Worm (Caenorhabditis elegans): ENCODE data around the gene C29F5.8.

C29F5.8 gene

DNA sequence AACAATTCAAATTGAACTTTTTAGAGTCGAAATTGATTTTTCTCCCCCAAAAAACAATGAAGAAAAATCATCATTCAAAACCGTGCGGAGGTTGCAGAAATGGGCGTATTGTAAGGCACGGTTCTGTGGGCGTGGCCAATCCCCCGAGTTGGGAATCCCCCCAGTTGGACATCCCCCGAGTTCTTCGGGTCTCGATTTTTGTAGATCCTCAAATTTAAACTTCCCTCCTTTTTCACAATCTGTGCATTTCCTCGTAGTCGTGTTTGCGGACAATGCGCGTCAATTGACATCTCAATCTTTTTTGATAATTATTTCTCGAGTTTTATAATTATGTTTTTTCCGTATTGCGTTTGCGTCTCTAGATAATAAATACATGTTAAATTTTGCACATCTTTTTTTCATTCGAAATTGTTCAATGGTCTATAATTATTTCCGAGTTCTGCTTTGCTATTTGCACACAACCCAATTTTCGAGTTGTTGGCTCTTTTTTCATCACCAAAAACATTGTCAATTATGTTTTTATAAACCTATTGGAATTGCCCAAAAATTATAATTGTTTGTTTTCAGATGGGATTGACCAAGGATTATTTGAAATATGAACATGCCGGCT, 36.3 kb upstream of the C29F5.8 start, which contains the start of gene F13H8.2 (continued):
- TF ChIP-seq T26A8.4 (GFP tag; IDR thresholded peaks at IDR 0.05) (peak; percentile 76), nhr-6 (tag; optimal IDR thresholded peaks at IDR 0.05) (peak; percentile 36), lin-29 (GFP tag; IDR thresholded peaks at IDR 0.05) (0 out of 2 replicates have a peak, but pooled peaks have one; percentile 11), tra-1 (GFP tag; IDR thresholded peaks at IDR 0.05) (peak; percentile 62; the same call in 1 of the 2 replicates), zip-2 (tag; optimal IDR thresholded peaks at IDR 0.05) (no peak), nhr-48 (tag; optimal IDR thresholded peaks at IDR 0.05) (peak; percentile 22), daf-19 (GFP tag; conservative IDR thresholded peaks at IDR 0.05) (0 out of 2 replicates have a peak, but pooled peaks have one; percentile 34), Y75B8A.6 (GFP tag; IDR thresholded peaks at IDR 0.05) (no peak), lin-13 (GFP tag; optimal IDR thresholded peaks at IDR 0.05) (peak; percentile 28), spr-1 (tag; optimal IDR thresholded peaks at IDR 0.05) (peak; percentile 62), dve-1 (tag; optimal IDR thresholded peaks at IDR 0.05; ENCODE audit: insufficient read depth) (peak; percentile 40), F10B5.3 (tag; optimal IDR thresholded peaks at IDR 0.05) (no peak), lim-7 (GFP tag; IDR thresholded peaks at IDR 0.05) (no peak)

DNA sequence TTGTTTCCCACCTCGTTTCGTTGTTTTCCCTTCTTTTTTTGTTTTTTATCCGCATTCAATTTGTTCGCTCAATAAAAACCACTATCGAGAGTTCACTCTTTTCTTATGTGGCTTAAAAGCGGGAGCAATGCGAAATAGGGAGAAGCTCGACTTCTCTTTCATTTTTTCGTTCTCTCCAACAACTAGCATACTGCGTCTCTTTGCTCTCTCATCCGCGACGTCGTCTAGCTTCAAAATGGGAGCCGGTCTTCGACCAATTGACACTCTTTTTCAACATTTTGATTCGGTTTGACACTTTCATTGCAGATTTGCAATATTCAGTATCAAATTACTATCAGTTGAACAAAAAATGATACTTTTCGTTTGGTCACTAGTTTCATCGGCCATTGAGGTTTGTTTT, 32.3 kb upstream of the C29F5.8 start, which contains the start of gene bpl-1:
TSS of gene bpl-1 (plus strand) at position 301 of the 400 bp plus-strand sequence.
- TF ChIP-seq lsy-2 (tag; optimal IDR thresholded peaks at IDR 0.05): peak in 1 of 2 experiments; percentile 27
- no peak for TF ChIP-seq lin-15B (tag; optimal IDR thresholded peaks at IDR 0.05)
- TF ChIP-seq daf-12 (tag; optimal IDR thresholded peaks at IDR 0.05): no peak

DNA sequence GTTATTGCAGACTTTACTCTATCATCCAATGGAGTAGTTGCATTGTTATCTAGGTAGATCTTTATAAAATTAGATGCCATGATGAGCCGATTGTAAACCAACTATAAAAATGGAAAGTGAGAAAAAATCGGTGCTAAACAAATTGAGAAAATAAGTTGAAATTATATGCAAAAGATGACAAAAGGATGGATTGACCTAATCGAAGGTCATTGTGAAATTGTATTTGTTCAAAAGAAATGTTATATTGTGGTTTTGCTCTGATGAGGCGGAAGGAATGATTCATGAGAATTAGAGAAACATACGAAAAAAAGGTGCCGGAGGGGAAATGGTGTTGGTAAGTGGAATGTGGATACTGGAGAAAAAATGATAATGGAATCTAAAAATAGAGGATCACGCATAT, 25.2 kb upstream of the C29F5.8 start, which contains the start of gene scly-1:
TSS of gene scly-1 (minus strand) at position 101 of the 400 bp plus-strand sequence.
- TF ChIP-seq ZK546.5 (tag; optimal IDR thresholded peaks at IDR 0.05) (no peak), dmd-6 (GFP tag; IDR thresholded peaks at IDR 0.05) (no peak), rbr-2 (tag; optimal IDR thresholded peaks at IDR 0.05) (no peak), ceh-62 (tag; optimal IDR thresholded peaks at IDR 0.05) (no peak), mep-1 (tag; optimal IDR thresholded peaks at IDR 0.05) (no peak)

DNA sequence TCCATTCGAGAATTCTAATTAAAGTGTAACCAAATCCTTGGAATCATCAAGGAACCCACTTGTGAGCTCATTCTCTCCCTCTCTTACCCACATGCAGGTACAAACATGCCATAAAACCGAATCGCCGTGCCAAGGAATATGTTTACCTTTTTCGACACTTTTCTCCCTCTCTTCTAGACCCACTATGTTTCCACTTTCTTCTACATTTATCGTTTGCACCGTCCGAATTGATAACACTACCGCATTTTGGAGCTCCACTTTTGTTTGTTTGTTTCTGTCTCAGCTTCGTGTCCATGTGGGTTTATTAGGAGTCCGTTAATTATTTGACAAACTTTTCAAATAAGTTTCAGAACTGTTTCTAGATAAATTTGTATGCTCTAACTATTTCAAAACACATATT, 24.3 kb upstream of the C29F5.8 start:
- TF ChIP-seq dmd-6 (GFP tag; IDR thresholded peaks at IDR 0.05) (no peak; the same call in 1 of the 2 replicates), pqm-1 (tag; optimal IDR thresholded peaks at IDR 0.05) (peak; percentile 59), duxl-1 (tag; optimal IDR thresholded peaks at IDR 0.05; ENCODE audit: poor library complexity) (no peak), nhr-28 (tag; optimal IDR thresholded peaks at IDR 0.05) (peak; percentile 45), F49E8.2 (tag; optimal IDR thresholded peaks at IDR 0.05; ENCODE audit: borderline replicate concordance) (no peak), spr-3 (GFP tag; optimal IDR thresholded peaks at IDR 0.05) (no peak), php-3 (GFP tag; IDR thresholded peaks at IDR 0.05) (peak; percentile 24; the same call in 1 of the 2 replicates), ceh-44 (GFP tag; IDR thresholded peaks at IDR 0.05) (no peak), nhr-77 (tag; optimal IDR thresholded peaks at IDR 0.05) (peak; percentile 9), daf-16 (GFP tag; optimal IDR thresholded peaks at IDR 0.05) (no peak), daf-16 (tag; optimal IDR thresholded peaks at IDR 0.05) (peak; percentile 69), dmd-9 (GFP tag; IDR thresholded peaks at IDR 0.05) (no peak)

DNA sequence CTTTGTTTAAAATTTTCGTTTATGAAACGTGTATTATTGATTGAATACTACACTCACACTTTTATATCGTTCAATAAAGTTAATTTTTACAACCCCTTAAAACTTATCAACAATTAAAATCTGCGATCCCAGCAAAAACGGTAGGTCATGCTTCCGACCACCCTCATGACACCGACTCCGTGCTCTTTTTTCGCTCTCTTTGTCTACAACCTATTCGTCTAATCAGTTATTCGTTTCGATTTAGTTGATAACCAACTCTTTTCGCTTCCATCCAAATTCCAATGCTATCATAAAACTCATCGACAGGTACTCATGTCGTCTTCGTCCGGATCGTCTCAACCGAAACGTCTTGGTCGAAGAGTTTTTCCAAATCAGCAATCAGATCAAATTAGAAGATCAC, 23.2 kb upstream of the C29F5.8 start, which contains the start of gene F13H8.1:
TSS of gene F13H8.1 (plus strand) at position 311 of the 400 bp plus-strand sequence.
- TF ChIP-seq hlh-30 (tag; optimal IDR thresholded peaks at IDR 0.05; ENCODE audit: insufficient read depth): peak; percentile 52
- no peak for TF ChIP-seq dpl-1 (GFP tag; optimal IDR thresholded peaks at IDR 0.05)
- TF ChIP-seq snpc-4 (tag; optimal IDR thresholded peaks at IDR 0.05): no peak
- no peak for TF ChIP-seq daf-16 (GFP tag; optimal IDR thresholded peaks at IDR 0.05)
- TF ChIP-seq daf-16 (tag; optimal IDR thresholded peaks at IDR 0.05): peak; percentile 76
- no peak for TF ChIP-seq pha-4 (GFP tag; IDR thresholded peaks at IDR 0.05)
- TF ChIP-seq pha-4 (tag; optimal IDR thresholded peaks at IDR 0.05): no peak
- TF ChIP-seq php-3 (GFP tag; IDR thresholded peaks at IDR 0.05): peak; percentile 64; the same call in 1 of the 2 replicates
- peak; percentile 33; the same call in 1 of the 2 replicates for TF ChIP-seq dmd-6 (GFP tag; IDR thresholded peaks at IDR 0.05)
- no peak for TF ChIP-seq zip-11 (GFP tag; IDR thresholded peaks at IDR 0.05)
- TF ChIP-seq nhr-28 (tag; optimal IDR thresholded peaks at IDR 0.05): peak; percentile 56
- peak; percentile 64 for TF ChIP-seq dve-1 (tag; optimal IDR thresholded peaks at IDR 0.05; ENCODE audit: insufficient read depth)
- no peak for TF ChIP-seq T20F7.1 (GFP tag; optimal IDR thresholded peaks at IDR 0.05)
- TF ChIP-seq ceh-28 (tag; optimal IDR thresholded peaks at IDR 0.05): no peak
- no peak for TF ChIP-seq egl-27 (tag; optimal IDR thresholded peaks at IDR 0.05)
- no peak for TF ChIP-seq vab-7 (GFP tag; IDR thresholded peaks at IDR 0.05)
- TF ChIP-seq pqm-1 (tag; optimal IDR thresholded peaks at IDR 0.05): peak; percentile 63
- TF ChIP-seq T26A8.4 (GFP tag; IDR thresholded peaks at IDR 0.05): no peak
- no peak for TF ChIP-seq lin-15B (tag; optimal IDR thresholded peaks at IDR 0.05)
- TF ChIP-seq hlh-11 (tag; optimal IDR thresholded peaks at IDR 0.05): peak; percentile 58

Measured in whole organism, L4 larva.